Fruit fly (Drosophila melanogaster): Measurements from ENCODE around the gene CG15337.

CG15337 gene

DNA sequence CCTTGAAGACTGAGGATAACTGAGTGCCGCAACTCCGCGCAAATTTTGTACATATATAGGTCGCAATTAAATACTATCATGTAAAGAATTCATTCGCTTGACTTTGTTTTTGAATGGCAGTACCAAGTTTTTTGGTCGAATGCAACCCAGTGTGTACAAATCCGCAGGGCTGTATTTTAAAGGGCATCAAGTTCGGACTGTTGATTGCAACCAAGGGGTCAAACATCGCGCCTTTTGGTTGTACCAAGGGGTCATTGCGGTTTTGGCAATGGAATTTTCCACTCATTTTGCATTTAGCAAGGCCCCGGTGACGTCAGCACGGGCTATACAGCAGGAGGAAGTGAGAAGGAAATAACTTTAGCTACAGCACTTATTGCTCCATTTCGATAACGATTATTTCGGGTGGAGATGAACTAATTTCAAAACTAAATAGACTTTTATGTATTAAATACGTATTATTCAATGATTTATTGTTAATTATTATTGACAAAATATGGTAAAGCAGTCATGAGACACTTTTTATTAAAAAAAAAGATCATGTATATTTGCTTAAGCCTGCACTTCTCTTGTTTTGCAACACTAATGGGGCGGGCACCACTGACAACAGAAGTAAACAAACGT, 28.1 kb upstream of the CG15337 start, which contains the start of gene CG10958:
CG10958 (plus strand) TSS at position 593 of the 621 bp plus-strand sequence.
- TF ChIP-seq CTCF (optimal IDR thresholded peaks at IDR 0.05) (no peak), CG8478 (optimal IDR thresholded peaks at IDR 0.05) (no peak)

DNA sequence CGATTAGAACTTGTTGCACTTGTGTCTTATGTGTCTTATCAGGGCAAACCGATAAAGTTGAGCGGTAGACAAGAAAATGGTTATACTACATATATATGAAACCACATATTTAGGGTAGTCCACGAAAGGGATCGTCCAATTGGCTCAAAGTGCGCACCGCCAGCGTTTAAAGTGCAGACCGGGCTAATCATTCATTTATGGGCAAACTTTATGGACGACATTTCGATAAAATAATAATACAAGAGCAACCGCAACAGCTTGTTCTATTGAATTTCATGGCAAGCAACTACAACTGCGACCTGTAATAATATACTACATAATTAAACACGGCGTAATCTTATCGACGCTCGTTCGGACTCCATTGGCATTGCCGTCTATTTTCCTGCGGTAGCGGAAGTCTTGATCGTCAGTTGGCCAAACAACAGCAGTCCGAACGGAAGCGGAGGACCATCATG, 24.4 kb upstream of the CG15337 start, which contains the start of the genes cyr and CG2120:
cyr (minus strand) TSS at position 294 of the 455 bp plus-strand sequence.
CG2120 (plus strand) TSS at position 405 of the 455 bp plus-strand sequence.
- TF ChIP-seq CTCF (optimal IDR thresholded peaks at IDR 0.05) (no peak), CG8478 (optimal IDR thresholded peaks at IDR 0.05) (no peak)

DNA sequence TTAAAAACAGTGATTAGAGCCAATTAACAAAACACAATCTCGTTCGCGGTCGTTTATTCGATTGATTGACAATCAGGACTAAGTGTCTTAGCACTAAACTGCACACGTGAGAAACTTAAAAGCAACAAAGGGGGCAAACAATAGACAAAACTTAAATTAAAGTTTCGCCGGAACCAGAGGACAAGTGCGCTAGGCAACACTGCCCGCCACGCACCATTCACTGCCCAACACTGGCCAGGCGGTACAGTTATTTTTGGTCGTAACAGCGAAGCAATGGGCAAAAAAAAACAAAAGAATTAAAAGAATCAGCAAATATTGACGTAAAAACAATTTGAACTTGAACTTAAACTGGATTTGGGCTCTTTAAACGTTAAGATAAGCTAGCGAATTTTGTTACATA, 22.6 kb upstream of the CG15337 start:
- no peak for TF ChIP-seq CTCF (optimal IDR thresholded peaks at IDR 0.05)
- TF ChIP-seq CG8478 (optimal IDR thresholded peaks at IDR 0.05) = no peak

DNA sequence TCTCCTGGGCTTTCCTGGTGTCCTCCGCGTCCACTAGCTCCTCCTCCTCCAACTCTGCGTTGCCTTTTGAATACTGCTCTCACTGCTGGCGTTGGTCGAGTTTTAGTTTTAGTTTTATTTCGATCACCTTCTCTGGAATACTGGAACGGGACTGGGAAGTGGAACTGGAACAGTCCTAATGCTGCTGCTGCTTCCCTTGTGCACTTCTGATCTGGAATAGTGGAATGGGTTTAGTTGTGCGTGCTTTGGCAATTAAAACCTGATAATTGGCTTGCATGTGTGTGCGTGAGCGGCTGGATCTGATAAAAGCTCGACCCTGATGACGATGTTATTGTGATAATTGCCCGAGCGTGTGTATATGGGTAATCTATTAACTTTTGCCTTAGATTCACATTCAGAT, 19.1 kb upstream of the CG15337 start:
- TF ChIP-seq CG8478 (optimal IDR thresholded peaks at IDR 0.05) (no peak), CTCF (optimal IDR thresholded peaks at IDR 0.05) (no peak)

DNA sequence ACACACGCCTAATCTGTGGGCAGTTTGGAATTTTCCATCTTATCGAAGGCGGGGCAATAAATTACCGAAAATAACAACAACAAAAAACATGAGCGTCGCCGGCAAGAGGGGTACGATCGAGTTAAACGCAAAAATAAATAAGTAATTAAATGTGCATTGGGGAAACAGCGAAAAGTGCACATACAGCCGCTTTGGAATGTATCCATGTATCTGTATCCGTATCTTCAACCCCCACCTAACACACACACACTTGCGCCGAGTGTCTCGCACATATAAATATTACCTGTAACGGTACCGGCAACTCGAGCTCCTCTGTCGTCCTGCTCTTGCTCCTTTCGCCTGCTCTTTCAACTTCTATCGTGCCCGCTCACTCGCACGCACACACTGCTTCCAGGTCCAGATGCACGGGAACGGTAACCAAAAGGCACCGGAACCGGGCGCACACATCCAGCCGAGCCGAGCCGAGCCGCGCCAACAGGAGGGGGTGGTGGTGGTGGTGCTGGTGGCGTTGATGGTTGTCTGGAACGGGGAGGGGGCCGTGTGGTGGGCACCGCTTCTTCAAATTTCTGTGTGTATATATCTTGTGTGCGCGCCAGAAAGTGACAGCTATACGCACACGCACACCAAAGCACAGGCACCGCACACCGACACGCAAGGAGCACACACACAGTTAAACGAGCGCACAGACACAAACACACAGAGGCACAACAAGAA, 18.3 kb upstream of the CG15337 start:
- no peak for TF ChIP-seq CG8478 (optimal IDR thresholded peaks at IDR 0.05)

DNA sequence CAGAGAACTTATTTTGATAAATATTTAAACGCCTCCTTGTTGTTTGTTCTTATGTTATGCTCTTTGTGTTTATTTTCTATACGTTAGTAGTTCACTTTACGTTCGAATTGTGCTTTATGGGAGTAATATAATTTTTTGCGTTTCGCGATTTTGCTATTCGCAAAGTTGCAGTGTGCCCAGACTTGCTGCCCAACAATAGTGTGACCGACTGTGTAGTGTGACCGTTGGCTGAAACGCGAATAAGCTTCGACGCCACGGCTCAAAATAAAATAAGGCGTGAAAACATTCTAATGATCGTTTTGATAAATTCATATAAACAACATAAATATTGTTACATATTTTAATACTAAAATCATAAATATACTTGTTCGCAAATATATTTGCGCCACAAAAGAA, 17.8 kb upstream of the CG15337 start, which contains the start of gene Smox:
Smox (minus strand) TSS at position 213 of the 396 bp plus-strand sequence.
- TF ChIP-seq CTCF (optimal IDR thresholded peaks at IDR 0.05) = peak in 1 of 2 experiments; percentile 10
- no peak for TF ChIP-seq CG8478 (optimal IDR thresholded peaks at IDR 0.05)

DNA sequence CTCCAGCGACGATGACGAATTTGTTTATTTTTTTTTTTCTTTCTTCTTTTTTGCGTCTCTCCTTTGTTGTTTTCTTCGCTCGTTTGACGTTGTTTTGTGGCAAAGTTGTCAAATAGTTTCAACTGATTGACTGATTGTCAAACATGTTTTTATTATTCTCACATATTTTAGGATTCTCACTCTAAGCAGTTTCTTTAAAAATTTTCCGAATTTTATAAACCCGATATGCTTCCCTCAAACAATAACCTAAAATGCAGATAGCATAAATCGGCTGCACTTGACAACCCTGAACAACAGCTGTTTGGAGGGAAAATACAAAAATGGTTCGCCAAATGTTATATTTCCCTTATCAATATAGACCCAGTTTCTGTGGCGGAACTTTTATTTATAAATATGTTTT, 16.3 kb upstream of the CG15337 start, which contains the start of gene CG17982:
CG17982 (minus strand) TSS at position 299 of the 400 bp plus-strand sequence.
- no peak for TF ChIP-seq CTCF (optimal IDR thresholded peaks at IDR 0.05)
- TF ChIP-seq CG8478 (optimal IDR thresholded peaks at IDR 0.05) = no peak

DNA sequence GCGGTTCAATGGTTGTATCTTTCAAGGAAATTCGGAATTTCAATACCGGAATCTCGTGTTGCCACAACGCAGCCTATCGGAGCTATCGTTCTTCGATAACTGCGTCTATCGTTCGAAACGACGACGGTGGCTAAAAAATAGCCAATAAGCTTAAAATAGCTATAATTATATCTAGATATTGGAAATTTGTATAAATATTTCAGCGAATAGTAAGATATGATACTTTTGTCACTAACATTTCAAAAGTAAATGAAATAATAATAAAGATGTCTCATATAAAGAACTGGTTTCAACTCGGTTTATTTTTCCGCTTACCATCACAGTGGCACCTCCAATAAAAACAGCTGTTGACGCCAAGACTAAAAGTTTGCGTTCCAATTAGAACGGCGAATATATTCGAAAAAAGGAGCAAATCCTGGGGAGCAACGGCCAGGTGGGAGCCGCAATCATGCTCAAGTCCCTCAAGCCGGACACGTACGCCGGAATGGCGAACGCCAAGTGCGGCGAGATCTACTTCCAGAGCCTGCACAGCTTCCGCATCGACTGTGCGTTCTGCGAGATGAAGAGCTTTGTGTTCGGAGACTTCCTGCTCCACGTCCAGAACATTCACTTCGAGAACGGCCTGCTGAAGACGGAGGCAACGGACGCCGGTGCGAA, 14.2 kb upstream of the CG15337 start, which contains the start of the genes alpha-PheRS and CG2129:
alpha-PheRS (minus strand) TSS at position 102 of the 657 bp plus-strand sequence.
CG2129 (plus strand) TSS at position 339 of the 657 bp plus-strand sequence.
- no peak for TF ChIP-seq CTCF (optimal IDR thresholded peaks at IDR 0.05)
- TF ChIP-seq CG8478 (optimal IDR thresholded peaks at IDR 0.05) = no peak

DNA sequence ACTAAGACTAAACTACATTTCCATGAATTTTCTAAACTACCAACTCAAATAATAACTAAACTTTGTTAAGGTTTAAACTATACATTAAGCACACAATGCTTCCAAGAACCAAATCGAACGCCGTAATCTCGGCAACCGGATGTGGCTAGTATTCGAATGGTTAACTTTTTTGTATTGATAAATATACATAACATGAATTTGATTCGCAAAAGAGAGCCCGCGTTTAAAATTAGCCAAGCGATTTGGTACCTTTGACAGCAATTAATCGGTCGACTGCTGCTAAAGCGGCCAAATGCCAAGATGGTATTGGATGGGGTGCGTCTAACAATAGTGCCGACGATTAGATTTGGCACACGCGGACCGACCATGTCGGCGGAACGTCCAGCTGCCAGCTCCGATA, 12.2 kb upstream of the CG15337 start, which contains the start of gene CG15336:
CG15336 (plus strand) TSS at position 301 of the 400 bp plus-strand sequence.
- no peak for TF ChIP-seq CTCF (optimal IDR thresholded peaks at IDR 0.05)
- TF ChIP-seq CG8478 (optimal IDR thresholded peaks at IDR 0.05) = no peak

DNA sequence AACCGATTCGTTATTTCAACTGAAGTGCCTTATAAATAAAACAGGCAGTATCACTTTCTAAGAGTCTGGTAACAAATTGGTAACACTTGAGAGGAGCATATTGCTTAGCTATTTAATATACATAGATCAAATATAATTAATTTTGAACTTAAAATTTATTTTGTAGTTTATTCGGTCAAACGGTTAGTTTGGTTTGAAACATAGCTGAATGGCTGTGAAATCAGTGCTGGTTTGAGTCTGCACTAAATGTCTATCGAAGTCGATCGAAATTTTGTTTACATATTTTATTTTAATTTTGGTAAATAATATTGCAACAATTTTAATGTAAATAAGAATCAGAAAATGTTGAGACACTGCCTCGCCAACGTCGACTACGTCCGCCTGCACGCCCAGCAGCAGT, 11.3 kb upstream of the CG15337 start, which contains the start of gene CG10959:
CG10959 (plus strand) TSS at position 228 of the 400 bp plus-strand sequence.
- TF ChIP-seq CTCF (optimal IDR thresholded peaks at IDR 0.05) = no peak
- no peak for TF ChIP-seq CG8478 (optimal IDR thresholded peaks at IDR 0.05)

DNA sequence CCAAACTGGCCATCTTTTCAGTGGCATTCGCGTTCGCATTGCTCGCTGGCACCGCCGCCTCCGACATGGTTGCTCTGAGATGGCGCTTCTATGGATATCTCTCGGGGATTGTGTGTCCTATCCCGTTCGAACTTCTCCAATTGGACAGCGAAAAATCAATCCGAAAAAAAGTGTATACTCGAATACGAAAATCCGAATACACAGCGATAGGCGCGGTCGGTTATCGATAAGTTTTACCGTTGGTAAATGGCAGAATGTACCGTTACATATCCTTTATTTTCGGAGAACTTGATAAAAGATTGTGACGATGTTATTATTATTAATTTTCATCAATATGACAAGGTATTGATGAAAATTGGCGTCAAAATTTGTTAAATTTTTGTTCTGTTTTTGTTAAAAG, 7.8 kb upstream of the CG15337 start, which contains the start of gene Gbeta5:
Gbeta5 (minus strand) TSS at position 199 of the 400 bp plus-strand sequence.
- TF ChIP-seq CG8478 (optimal IDR thresholded peaks at IDR 0.05) (no peak), CTCF (optimal IDR thresholded peaks at IDR 0.05) (no peak)

DNA sequence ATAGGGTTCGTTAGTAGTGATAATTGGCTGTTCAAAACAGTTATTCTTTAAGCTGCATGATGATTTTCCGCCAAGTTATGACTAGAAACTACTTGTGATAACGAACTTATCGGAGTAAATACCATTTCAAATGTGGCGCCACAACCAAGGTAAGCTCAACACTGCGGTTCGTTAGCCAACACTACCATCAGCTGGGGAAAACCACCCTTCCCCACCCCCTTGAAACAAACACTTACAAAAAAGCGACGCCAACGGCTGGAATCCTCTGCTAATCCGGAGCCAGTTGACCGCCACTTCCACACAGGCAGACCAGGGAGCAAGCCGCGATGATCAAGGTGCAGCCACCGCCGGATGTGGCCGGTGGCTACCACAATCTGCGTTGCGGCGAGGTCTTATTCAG, 7.1 kb upstream of the CG15337 start, which contains the start of gene CG18262:
CG18262 (plus strand) TSS at position 231 of the 400 bp plus-strand sequence.
- no peak for TF ChIP-seq CTCF (optimal IDR thresholded peaks at IDR 0.05)
- no peak for TF ChIP-seq CG8478 (optimal IDR thresholded peaks at IDR 0.05)

DNA sequence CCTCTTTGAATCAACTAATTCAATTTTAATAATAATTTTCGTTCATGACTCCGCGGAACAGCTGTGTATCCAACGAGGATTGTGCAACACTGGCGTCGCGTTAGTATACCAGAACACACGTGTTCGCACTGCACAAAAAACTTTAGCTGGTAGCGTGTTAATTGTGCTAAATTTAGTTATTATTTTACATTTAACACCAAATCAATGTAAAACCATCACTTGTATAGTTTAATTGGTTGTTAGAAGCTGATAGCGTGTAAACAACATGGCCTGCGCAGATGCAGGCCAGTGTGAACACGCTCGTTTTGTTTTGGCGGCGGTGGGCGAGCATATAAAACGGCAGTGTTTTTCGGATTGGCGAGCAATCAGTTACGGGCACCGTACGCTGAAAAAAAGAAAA, 2.6 kb upstream of the CG15337 start, which contains the start of the genes Traf6 and GIIIspla2:
Traf6 (minus strand) TSS at position 93 of the 400 bp plus-strand sequence.
GIIIspla2 (plus strand) TSS at position 335 of the 400 bp plus-strand sequence.
- TF ChIP-seq CTCF (optimal IDR thresholded peaks at IDR 0.05) = no peak
- no peak for TF ChIP-seq CG8478 (optimal IDR thresholded peaks at IDR 0.05)

DNA sequence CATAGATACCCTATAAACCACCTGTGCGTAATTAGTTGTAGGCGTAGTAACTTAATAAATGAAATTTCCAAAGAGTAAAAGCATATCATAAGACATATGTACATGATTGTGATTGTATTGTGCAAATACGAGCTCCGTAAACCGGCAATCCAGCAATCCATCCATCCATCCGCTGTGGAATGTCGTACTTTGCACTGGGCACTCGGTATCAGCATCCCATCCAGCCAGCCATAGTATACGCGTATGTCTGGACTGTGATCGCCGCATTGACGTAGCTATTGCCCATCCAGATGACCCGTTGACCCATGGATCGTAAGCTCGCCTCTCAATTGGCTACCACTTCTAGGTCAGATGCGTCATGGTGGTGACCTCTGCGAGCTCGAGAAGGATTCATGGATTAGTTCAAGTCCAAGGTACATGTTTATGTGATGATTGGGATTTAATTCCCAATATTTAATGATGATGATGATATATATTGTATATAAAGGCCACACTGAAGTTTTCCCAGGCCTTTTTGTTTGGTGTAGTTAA, 847 bp upstream of the CG15337 start:
- TF ChIP-seq CG8478 (optimal IDR thresholded peaks at IDR 0.05) (no peak), CTCF (optimal IDR thresholded peaks at IDR 0.05) (no peak)
